Worm (Caenorhabditis elegans) whole organism, young adult: ENCODE data around the gene C24A3.2.

Source experiments
- D2030.7 ChIP-seq: fragments of 200-800 bp; sonication (Bioruptor generic); IDR thresholded peaks from 2 replicates; pipeline ENCODE4 v1.3.6; 2022; ENCODE audit warnings: missing genetic modification reagents, missing genetic modification characterization, missing compliant biosample characterization
- dpl-1 ChIP-seq: fragments of 150-350 bp; optimal IDR thresholded peaks from 2 replicates; lab custom pipeline; 2014; ENCODE audit warnings: missing biosample characterization, missing genetic modification reagents, missing genetic modification characterization
- snpc-4 ChIP-seq, 5 experiments: fragments of 150-350 bp in 1 of 5; sonication (generic microtip) in 4 of 5; optimal IDR thresholded peaks; 2 replicates each; lab custom pipeline; 2014 to 2018; ENCODE audit warnings: missing genetic modification characterization in 5 of 5, missing biosample characterization in 3 of 5, antibody characterized with exemption in 2 of 5, mild to moderate bottlenecking in 2 of 5, missing compliant biosample characterization in 2 of 5, missing genotype in 2 of 5, moderate library complexity in 2 of 5, missing genetic modification reagents in 1 of 5
- tbp1 ChIP-seq: fragments of 200-800 bp; sonication (Bioruptor generic); optimal IDR thresholded peaks from 2 replicates; lab custom pipeline; 2018; ENCODE audit warnings: mild to moderate bottlenecking, missing genetic modification characterization, missing compliant biosample characterization

- no peak for TF ChIP-seq tbp1 (GFP tag; lab: Kevin White, UChicago)
- no peak for TF ChIP-seq snpc-4 (GFP tag; optimal IDR thresholded peaks at IDR 0.05; lab: Kevin White, UChicago)
- TF ChIP-seq snpc-4 (tag; optimal IDR thresholded peaks at IDR 0.05; lab: Kevin White, UChicago), result no peak
- no peak for TF ChIP-seq D2030.7 (GFP tag; lab: Robert Waterston, UW)
- TF ChIP-seq dpl-1 (GFP tag; lab: Kevin White, UChicago), result no peak
Measured at ce11 chrX:9011471-9011870, 14.2 kb downstream of the C24A3.2 start.
